Worm (Caenorhabditis elegans) whole organism, young adult: ENCODE results near the gene gyf-1.
A peak's percentile ranks its signal among the peaks of the same experiment; 100 is the strongest.

Experiments used
- C06A6.2 ChIP-seq: fragments of 200-800 bp; sonication (Bioruptor generic); conservative IDR thresholded peaks from 2 replicates; pipeline ENCODE4 v1.3.6; 2022; ENCODE audit warnings: missing genetic modification characterization, missing compliant biosample characterization
- F10E7.11 ChIP-seq: sonication (generic microtip); optimal IDR thresholded peaks from 2 replicates; lab custom pipeline; 2017; ENCODE audit warnings: mild to moderate bottlenecking, missing genetic modification characterization, moderate library complexity, missing compliant biosample characterization
- F33H1.4 ChIP-seq: fragments of 200-800 bp; sonication (Bioruptor generic); IDR thresholded peaks from 2 replicates; pipeline ENCODE4 v1.3.6; 2022; ENCODE audit warnings: missing genetic modification reagents, missing genetic modification characterization, missing compliant biosample characterization
- F37B4.10 ChIP-seq: fragments of 200-800 bp; sonication (Bioruptor generic); IDR thresholded peaks from 2 replicates; pipeline ENCODE4 v1.3.6; 2022; ENCODE audit warnings: missing genetic modification characterization, missing compliant biosample characterization
- F55B11.4 ChIP-seq: sonication (generic microtip); optimal IDR thresholded peaks from 2 replicates; lab custom pipeline; 2016; ENCODE audit warnings: missing compliant biosample characterization, missing genetic modification characterization, borderline replicate concordance; ENCODE audit not compliant: insufficient read depth
- F57A8.1 ChIP-seq: fragments of 200-800 bp; sonication (Bioruptor generic); optimal IDR thresholded peaks from 2 replicates; lab custom pipeline; 2018; ENCODE audit warnings: mild to moderate bottlenecking, missing genetic modification characterization, moderate library complexity, missing compliant biosample characterization
- Y53F4B.3 ChIP-seq: fragments of 200-800 bp; sonication (Bioruptor generic); IDR thresholded peaks from 2 replicates; pipeline ENCODE4 v1.3.6; 2022; ENCODE audit warnings: missing genetic modification reagents, missing genetic modification characterization, missing compliant biosample characterization
- Y56A3A.18 ChIP-seq: fragments of 200-800 bp; sonication (Bioruptor generic); IDR thresholded peaks from 2 replicates; pipeline ENCODE4 v1.3.6; 2022; ENCODE audit warnings: missing genetic modification reagents, missing genetic modification characterization, missing compliant biosample characterization
- Y67H2A.10 ChIP-seq: fragments of 200-800 bp; sonication (Bioruptor generic); conservative IDR thresholded peaks from 2 replicates; pipeline ENCODE4 v1.3.6; 2022; ENCODE audit warnings: missing genetic modification reagents, missing genetic modification characterization, missing compliant biosample characterization
- Y79H2A.3 ChIP-seq: fragments of 200-800 bp; sonication (Bioruptor generic); conservative IDR thresholded peaks from 2 replicates; pipeline ENCODE4 v1.3.6; 2022; ENCODE audit warnings: missing genetic modification reagents, missing genetic modification characterization, missing compliant biosample characterization
- bed-1 ChIP-seq: fragments of 200-800 bp; sonication (Bioruptor generic); IDR thresholded peaks from 2 replicates; pipeline ENCODE4 v1.3.6; 2022; ENCODE audit warnings: missing genetic modification reagents, missing genetic modification characterization, missing compliant biosample characterization
- ceh-79 ChIP-seq: sonication (generic microtip); optimal IDR thresholded peaks from 2 replicates; lab custom pipeline; 2017; ENCODE audit warnings: mild to moderate bottlenecking, missing genetic modification characterization, missing compliant biosample characterization
- die-1 ChIP-seq: sonication (generic microtip); optimal IDR thresholded peaks from 2 replicates; lab custom pipeline; 2016; ENCODE audit warnings: missing genotype, mild to moderate bottlenecking, missing genetic modification characterization, missing compliant biosample characterization
- gei-17 ChIP-seq: fragments of 200-800 bp; sonication (Bioruptor generic); optimal IDR thresholded peaks from 2 replicates; lab custom pipeline; 2018; ENCODE audit warnings: mild to moderate bottlenecking, missing genetic modification characterization, missing compliant biosample characterization
- hlh-12 ChIP-seq: sonication (generic microtip); optimal IDR thresholded peaks from 2 replicates; lab custom pipeline; 2016; ENCODE audit warnings: missing genetic modification characterization, missing compliant biosample characterization
- hmg-20 ChIP-seq: fragments of 200-800 bp; sonication (Bioruptor generic); IDR thresholded peaks from 2 replicates; pipeline ENCODE4 v1.3.6; 2022; ENCODE audit warnings: missing genetic modification reagents, missing genetic modification characterization, missing compliant biosample characterization
- hsf-1 ChIP-seq: fragments of 200-800 bp; sonication (Bioruptor generic); IDR thresholded peaks from 2 replicates; pipeline ENCODE4 v1.3.6; 2022; ENCODE audit warnings: missing genetic modification reagents, missing genetic modification characterization, missing compliant biosample characterization
- let-607 ChIP-seq, 2 experiments: fragments of 200-800 bp in 1 of 2; sonication (Bioruptor generic) in 1 of 2; sonication (generic microtip) in 1 of 2; optimal IDR thresholded peaks; 2 replicates each; lab custom pipeline; 2016 to 2018; ENCODE audit warnings: mild to moderate bottlenecking in 2 of 2, missing compliant biosample characterization in 2 of 2, missing genetic modification characterization in 2 of 2, moderate library complexity in 2 of 2, missing genotype in 1 of 2
- lir-1 ChIP-seq: fragments of 200-800 bp; sonication (Bioruptor generic); conservative IDR thresholded peaks from 2 replicates; pipeline ENCODE4 v1.3.6; 2022; ENCODE audit warnings: missing genetic modification reagents, missing genetic modification characterization, missing compliant biosample characterization
- madf-10 ChIP-seq: sonication (generic microtip); optimal IDR thresholded peaks from 2 replicates; lab custom pipeline; 2016; ENCODE audit warnings: mild to moderate bottlenecking, missing genetic modification characterization, missing compliant biosample characterization
- madf-8 ChIP-seq: fragments of 200-800 bp; sonication (Bioruptor generic); conservative IDR thresholded peaks from 2 replicates; pipeline ENCODE4 v1.3.6; 2022; ENCODE audit warnings: missing genetic modification reagents, missing genetic modification characterization, missing compliant biosample characterization
- mxl-1 ChIP-seq: sonication (generic microtip); optimal IDR thresholded peaks from 2 replicates; lab custom pipeline; 2016; ENCODE audit warnings: missing genetic modification characterization, missing compliant biosample characterization
- nfya-1 ChIP-seq: sonication (generic microtip); optimal IDR thresholded peaks from 2 replicates; lab custom pipeline; 2017; ENCODE audit warnings: antibody characterized with exemption, missing compliant biosample characterization, missing genetic modification characterization, borderline replicate concordance; ENCODE audit not compliant: insufficient read depth
- nhr-80 ChIP-seq: sonication (generic microtip); optimal IDR thresholded peaks from 2 replicates; lab custom pipeline; 2016; ENCODE audit warnings: missing genetic modification characterization, missing compliant biosample characterization
- nhr-90 ChIP-seq: sonication (generic microtip); optimal IDR thresholded peaks from 2 replicates; lab custom pipeline; 2016; ENCODE audit warnings: missing genotype, mild to moderate bottlenecking, missing genetic modification characterization, missing compliant biosample characterization
- rec-8 ChIP-seq, 2 experiments: sonication (generic microtip); optimal IDR thresholded peaks; 2 replicates each; lab custom pipeline; 2016; ENCODE audit warnings: mild to moderate bottlenecking in 2 of 2, missing genetic modification characterization in 2 of 2, missing genetic modification reagents in 2 of 2, missing genotype in 2 of 2, missing biosample characterization in 1 of 2, missing compliant biosample characterization in 1 of 2, moderate library complexity in 1 of 2
- repo-1 ChIP-seq: sonication (generic microtip); optimal IDR thresholded peaks from 2 replicates; lab custom pipeline; 2017; ENCODE audit warnings: mild to moderate bottlenecking, missing genetic modification characterization, missing compliant biosample characterization
- rpc-1 ChIP-seq, 2 experiments: fragments of 150-350 bp in 1 of 2; sonication (generic microtip) in 1 of 2; optimal IDR thresholded peaks; 2 replicates each; lab custom pipeline; 2014 to 2018; ENCODE audit warnings: missing biosample characterization in 1 of 2, missing genetic modification characterization in 1 of 2, missing genetic modification reagents in 1 of 2, missing genotype in 1 of 2
- snpc-4 ChIP-seq, 5 experiments: fragments of 150-350 bp in 1 of 5; sonication (generic microtip) in 4 of 5; optimal IDR thresholded peaks; 2 replicates each; lab custom pipeline; 2014 to 2018; ENCODE audit warnings: missing genetic modification characterization in 5 of 5, missing biosample characterization in 3 of 5, antibody characterized with exemption in 2 of 5, mild to moderate bottlenecking in 2 of 5, missing compliant biosample characterization in 2 of 5, missing genotype in 2 of 5, moderate library complexity in 2 of 5, missing genetic modification reagents in 1 of 5
- somi-1 ChIP-seq: fragments of 200-800 bp; sonication (Bioruptor generic); optimal IDR thresholded peaks from 2 replicates; lab custom pipeline; 2018; ENCODE audit warnings: mild to moderate bottlenecking, missing genetic modification characterization, missing compliant biosample characterization
- sptf-2 ChIP-seq: fragments of 200-800 bp; sonication (Bioruptor generic); optimal IDR thresholded peaks from 2 replicates; lab custom pipeline; 2018; ENCODE audit warnings: mild to moderate bottlenecking, missing genetic modification characterization, missing compliant biosample characterization
- tbx-9 ChIP-seq: sonication (generic microtip); optimal IDR thresholded peaks from 2 replicates; lab custom pipeline; 2016; ENCODE audit warnings: borderline replicate concordance, missing genetic modification characterization, inconsistent platforms, missing compliant biosample characterization
- unc-130 ChIP-seq: sonication (generic microtip); optimal IDR thresholded peaks from 2 replicates; lab custom pipeline; 2016; ENCODE audit warnings: missing genetic modification reagents, missing genetic modification characterization, missing compliant biosample characterization
- unc-62 ChIP-seq: fragments of 150-350 bp; optimal IDR thresholded peaks from 2 replicates; lab custom pipeline; 2014; ENCODE audit warnings: missing biosample characterization, missing genetic modification reagents, missing genetic modification characterization
- zim-3 ChIP-seq: sonication (generic microtip); optimal IDR thresholded peaks from 2 replicates; lab custom pipeline; 2017; ENCODE audit warnings: mild to moderate bottlenecking, missing genetic modification characterization, moderate library complexity, missing compliant biosample characterization
- ztf-25 ChIP-seq: fragments of 200-800 bp; sonication (Bioruptor generic); IDR thresholded peaks from 2 replicates; pipeline ENCODE4 v1.3.6; 2022; ENCODE audit warnings: missing genetic modification reagents, missing genetic modification characterization, missing compliant biosample characterization
- ztf-28 ChIP-seq: fragments of 200-800 bp; sonication (Bioruptor generic); IDR thresholded peaks from 2 replicates; pipeline ENCODE4 v1.3.6; 2022; ENCODE audit warnings: missing genetic modification reagents, missing genetic modification characterization, missing compliant biosample characterization

The gyf-1 gene

DNA sequence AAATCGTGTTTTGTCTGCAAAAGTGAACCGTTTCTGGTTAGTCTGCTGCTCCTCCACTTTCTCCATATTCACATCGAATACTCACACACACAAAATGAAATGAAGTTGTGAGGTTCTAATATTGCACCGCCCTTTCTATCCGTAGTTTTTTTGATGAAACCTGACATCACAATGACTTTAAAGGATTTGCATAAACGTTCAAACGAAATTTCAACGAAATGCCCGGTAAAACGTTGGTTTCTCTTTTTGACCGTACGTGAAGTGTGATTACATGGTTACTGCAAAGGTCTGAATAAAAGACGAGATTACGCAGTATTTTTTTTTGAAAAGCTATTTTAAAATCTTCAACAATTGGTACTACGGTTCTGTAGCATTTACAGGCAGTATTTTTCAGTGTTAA, 29.8 kb upstream of the gyf-1 start, which contains the start of gene T19D12.9:
T19D12.9 (minus strand) TSS at position 101 of the 400 bp plus-strand sequence.
- TF ChIP-seq nfya-1 = no peak
- no peak for TF ChIP-seq C06A6.2 (GFP tag; lab: Robert Waterston, UW)
- no peak for TF ChIP-seq mxl-1 (tag; lab: Kevin White, UChicago)
- no peak for TF ChIP-seq F57A8.1
- TF ChIP-seq let-607 (tag; optimal IDR thresholded peaks at IDR 0.05; lab: Kevin White, UChicago) = no peak
- TF ChIP-seq Y67H2A.10 (GFP tag; lab: Robert Waterston, UW) = no peak
- TF ChIP-seq nhr-90 (tag; lab: Kevin White, UChicago) = no peak
- TF ChIP-seq ceh-79 (tag; lab: Kevin White, UChicago) = no peak
- TF ChIP-seq rpc-1 (optimal IDR thresholded peaks at IDR 0.05; lab: Kevin White, UChicago) = no peak
- TF ChIP-seq rpc-1 (tag; optimal IDR thresholded peaks at IDR 0.05; lab: Kevin White, UChicago) = no peak

DNA sequence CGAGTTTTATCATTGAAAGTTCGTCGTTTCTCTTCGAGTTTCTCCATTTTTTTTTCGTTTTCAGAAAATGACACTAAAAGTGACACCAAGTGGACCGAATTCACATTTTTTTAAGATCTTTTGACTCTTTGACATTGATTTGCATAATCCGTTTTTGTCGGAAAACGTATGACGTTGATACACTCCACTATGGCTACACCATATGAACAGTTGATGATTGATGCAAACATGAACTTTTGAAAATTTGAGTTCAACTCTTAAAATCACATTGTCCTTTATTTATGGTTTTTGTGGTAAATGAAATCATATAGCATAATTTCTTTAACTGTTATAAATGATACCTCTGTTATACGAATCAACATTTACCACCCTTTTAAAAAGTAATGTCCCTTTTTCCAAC, 25.3 kb upstream of the gyf-1 start, which contains the start of gene T19D12.10:
T19D12.10 (minus strand) TSS at position 101 of the 400 bp plus-strand sequence.
- no peak for TF ChIP-seq F33H1.4 (GFP tag; lab: Robert Waterston, UW)
- no peak for TF ChIP-seq somi-1 (GFP tag; lab: Kevin White, UChicago)

DNA sequence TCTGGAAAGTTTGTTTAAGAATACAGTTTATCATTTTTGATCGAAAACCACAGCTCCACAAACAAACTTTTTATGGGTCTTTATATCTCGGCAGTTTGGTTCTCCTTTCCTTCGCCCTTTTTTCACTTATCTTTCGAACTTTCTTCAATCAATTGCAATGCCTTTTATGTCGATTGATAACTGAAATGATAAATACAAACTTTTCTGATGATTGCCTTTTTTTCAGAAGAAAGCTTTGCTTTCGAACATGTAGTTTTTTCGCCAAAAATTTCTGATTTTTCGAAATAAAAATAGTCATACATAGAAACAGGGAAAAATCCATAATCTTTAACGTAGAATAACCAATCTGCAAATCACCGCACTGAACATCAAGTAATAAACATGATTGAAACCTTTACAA, 22.8 kb upstream of the gyf-1 start, which contains the start of gene T19D12.2:
T19D12.2 (plus strand) TSS at position 125 of the 400 bp plus-strand sequence.
- TF ChIP-seq nhr-80 (peak; percentile 53), Y79H2A.3 (GFP tag; lab: Robert Waterston, UW) (no peak)

DNA sequence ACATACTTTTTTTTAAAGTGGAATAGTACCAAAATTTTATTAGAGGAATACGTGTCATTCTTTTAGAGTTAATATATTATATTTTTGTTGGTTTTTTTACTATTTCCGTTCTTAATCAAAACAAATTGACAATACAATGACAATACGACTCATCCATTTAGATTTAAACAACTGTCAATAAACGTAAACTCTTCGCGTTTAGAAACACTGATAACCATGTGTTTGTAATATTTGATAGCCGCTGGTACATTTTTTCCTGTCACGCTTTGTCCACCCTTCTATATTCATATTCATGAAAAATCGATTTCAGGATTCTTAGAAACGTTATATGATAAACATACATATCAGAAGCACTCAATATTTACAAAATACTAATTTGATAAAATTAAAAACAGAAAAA, 20.2 kb upstream of the gyf-1 start:
- TF ChIP-seq hlh-12 = no peak
- no peak for TF ChIP-seq unc-130 (GFP tag; lab: Kevin White, UChicago)
- no peak for TF ChIP-seq lir-1
- TF ChIP-seq tbx-9 (tag; lab: Kevin White, UChicago) = no peak
- no peak for TF ChIP-seq F10E7.11 (tag; lab: Kevin White, UChicago)
- TF ChIP-seq nhr-80 = peak; percentile 41
- no peak for TF ChIP-seq die-1 (tag; lab: Kevin White, UChicago)
- no peak for TF ChIP-seq hmg-20 (GFP tag; lab: Robert Waterston, UW)
- no peak for TF ChIP-seq sptf-2 (GFP tag; lab: Kevin White, UChicago)

DNA sequence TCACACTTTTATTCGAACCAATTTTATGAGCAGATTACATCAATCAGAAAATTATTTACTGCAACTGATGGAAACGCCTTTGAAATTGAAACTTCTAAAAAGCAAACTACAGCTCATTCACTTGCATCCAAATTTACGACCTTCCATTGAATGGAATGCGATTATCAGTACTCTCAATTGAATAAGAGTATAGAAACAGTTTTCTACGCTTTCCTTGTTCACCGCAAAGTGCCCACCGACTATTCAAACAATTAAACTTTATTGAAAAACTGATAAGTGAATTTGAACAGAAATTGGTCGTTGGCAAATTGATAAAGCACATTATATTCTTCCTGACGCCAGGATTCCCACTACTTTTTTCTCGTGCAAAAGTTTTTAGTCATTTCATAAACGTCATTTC, 18.1 kb upstream of the gyf-1 start:
- TF ChIP-seq nhr-80 (peak; percentile 79), ztf-25 (GFP tag; lab: Robert Waterston, UW) (no peak)

DNA sequence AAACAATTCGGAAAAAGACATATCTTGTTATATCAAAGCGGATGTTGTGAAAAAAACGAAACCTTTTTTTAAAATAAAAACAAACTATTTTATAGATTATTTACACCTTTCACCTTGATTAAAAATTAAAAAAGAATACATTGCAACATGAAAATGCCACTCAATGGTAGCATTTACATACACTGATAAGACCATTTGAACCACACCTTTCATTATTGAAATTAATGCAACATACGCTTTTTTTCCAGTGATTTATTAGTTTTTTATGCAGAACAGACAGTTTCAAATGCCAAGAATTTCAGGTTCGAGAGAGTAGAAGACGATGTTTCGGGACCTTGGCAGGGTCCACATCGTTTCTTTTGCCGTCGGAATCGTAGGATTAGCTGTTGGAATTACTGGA, 17.4 kb upstream of the gyf-1 start, which contains the start of gene T19D12.1:
T19D12.1 (plus strand) TSS at position 301 of the 400 bp plus-strand sequence.
- no peak for TF ChIP-seq ztf-28 (GFP tag; lab: Robert Waterston, UW)
- TF ChIP-seq lir-1 = no peak
- TF ChIP-seq madf-10 (tag; lab: Kevin White, UChicago) = no peak
- no peak for TF ChIP-seq Y53F4B.3 (GFP tag; lab: Robert Waterston, UW)
- no peak for TF ChIP-seq F55B11.4 (tag; lab: Kevin White, UChicago)
- no peak for TF ChIP-seq bed-1 (GFP tag; lab: Robert Waterston, UW)

DNA sequence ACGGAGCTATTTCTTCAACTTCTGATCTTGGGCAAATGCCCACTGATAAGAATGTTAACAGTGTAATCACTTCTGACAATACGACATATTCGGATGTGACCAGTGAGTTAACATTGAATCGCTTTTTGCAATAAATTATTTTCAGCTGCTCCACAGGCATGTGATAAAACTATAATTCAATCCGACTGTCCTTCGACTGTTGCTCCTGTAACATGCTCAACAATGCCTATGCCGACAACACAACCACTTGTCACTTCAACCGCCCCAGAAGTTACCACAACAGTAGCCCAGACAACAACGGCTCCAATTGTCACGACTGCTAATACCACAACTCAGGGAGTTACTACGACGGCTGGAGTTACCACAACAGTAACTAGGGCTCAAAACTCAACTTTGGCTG, 16.5 kb upstream of the gyf-1 start:
- TF ChIP-seq unc-62 (GFP tag; lab: Kevin White, UChicago) (no peak), F37B4.10 (GFP tag; lab: Robert Waterston, UW) (no peak), gei-17 (GFP tag; lab: Kevin White, UChicago) (no peak), Y53F4B.3 (GFP tag; lab: Robert Waterston, UW) (no peak), repo-1 (no peak), bed-1 (GFP tag; lab: Robert Waterston, UW) (no peak), snpc-4 (GFP tag; optimal IDR thresholded peaks at IDR 0.05; lab: Kevin White, UChicago) (no peak), snpc-4 (tag; optimal IDR thresholded peaks at IDR 0.05; lab: Kevin White, UChicago) (no peak), madf-8 (no peak), rec-8 (tag; optimal IDR thresholded peaks at IDR 0.05; lab: Kevin White, UChicago) (no peak), hsf-1 (GFP tag; lab: Robert Waterston, UW) (no peak), madf-10 (tag; lab: Kevin White, UChicago) (no peak), Y56A3A.18 (GFP tag; lab: Robert Waterston, UW) (no peak), zim-3 (tag; lab: Kevin White, UChicago) (no peak), Y79H2A.3 (GFP tag; lab: Robert Waterston, UW) (no peak)
